Fruit fly (Drosophila melanogaster): ENCODE results near the gene ArfGAP3.
"Not testable (repeated sequence)": the region's sequence is repeated elsewhere in the genome, so short reads cannot be mapped to it uniquely, and the experiment has no call there.

Gene ArfGAP3

dm6 chr3L:22720694-22721270, 3.4 kb upstream of the ArfGAP3 start, which contains the start of gene mael:
Gene mael, plus strand, starts transcription at chr3L:22721203.
- not testable (repeated sequence) for TF ChIP-seq CG8478, CTCF (optimal IDR thresholded peaks at IDR 0.05)

- no peak for TF ChIP-seq CG8478 (optimal IDR thresholded peaks at IDR 0.05)
- peak; percentile 70 to 82 for TF ChIP-seq CTCF (optimal IDR thresholded peaks at IDR 0.05)
Measured at dm6 chr3L:22713605-22714004, 3.8 kb downstream of the ArfGAP3 start.

DNA sequence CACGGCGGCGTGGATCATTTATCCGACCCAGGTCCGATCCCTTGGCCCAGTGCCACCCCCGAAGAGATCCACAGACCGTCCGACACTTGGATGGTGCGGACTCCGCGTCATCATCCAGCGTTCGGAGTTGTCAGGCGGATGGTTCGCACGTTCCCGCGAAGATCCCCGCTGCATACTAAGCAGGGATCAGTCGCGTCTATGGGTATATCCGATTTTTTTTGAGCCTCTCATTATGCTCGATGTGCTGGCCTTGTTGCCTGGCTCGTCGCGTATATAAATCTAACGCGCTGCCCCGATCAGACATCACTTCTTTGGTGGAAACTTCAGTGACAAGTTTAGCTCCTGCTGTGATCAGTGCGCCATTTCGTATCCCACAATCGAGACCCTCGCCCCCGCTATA, 5.5 kb downstream of the ArfGAP3 start, which contains the start of gene CG11370:
CG11370 (plus strand) TSS at position 301 of the 400 bp plus-strand sequence.
- no peak for TF ChIP-seq CTCF (optimal IDR thresholded peaks at IDR 0.05)
- TF ChIP-seq CG8478 (optimal IDR thresholded peaks at IDR 0.05): no peak

DNA sequence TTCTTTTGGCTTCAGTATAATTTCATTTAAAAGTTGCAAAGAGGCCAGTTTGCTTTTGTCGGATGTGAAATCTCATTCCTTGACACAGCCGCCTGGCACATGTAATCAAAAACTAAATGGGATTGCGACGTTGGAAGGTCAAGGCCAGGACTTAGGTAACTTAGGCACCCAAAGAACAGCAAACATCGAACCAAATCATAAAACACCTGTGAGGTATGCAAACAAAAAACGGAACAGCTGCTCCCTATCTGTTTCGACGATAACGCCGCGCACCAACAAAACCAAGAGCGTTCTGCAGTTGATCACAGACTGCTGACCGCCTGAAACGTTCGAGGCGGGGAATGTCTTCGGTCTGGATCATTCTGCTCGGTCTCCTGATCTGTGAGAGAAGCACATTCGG, 18.2 kb downstream of the ArfGAP3 start, which contains the start of gene CG45116:
CG45116 (plus strand) TSS at position 301 of the 400 bp plus-strand sequence.
- no peak for TF ChIP-seq CG8478 (optimal IDR thresholded peaks at IDR 0.05)
- no peak for TF ChIP-seq CTCF (optimal IDR thresholded peaks at IDR 0.05)

DNA sequence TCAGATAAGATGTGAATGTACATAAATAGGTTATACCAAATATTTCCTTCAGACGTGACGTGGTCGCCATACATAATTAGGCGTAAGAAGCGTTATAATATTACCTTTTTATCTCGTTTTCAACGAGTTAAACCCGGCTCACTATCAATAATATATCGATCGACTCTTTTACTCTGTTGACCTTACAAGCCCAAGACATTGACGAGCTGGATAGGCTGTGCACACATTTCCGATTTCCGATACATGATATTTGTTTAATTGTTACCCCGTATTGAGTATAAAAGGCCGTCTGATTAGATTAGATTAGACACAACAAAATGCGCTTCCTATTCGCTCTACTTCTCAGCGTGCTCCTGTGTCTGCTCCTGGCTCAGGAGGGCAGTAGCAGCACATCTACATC, 20.4 kb downstream of the ArfGAP3 start, which contains the start of gene CG32453:
CG32453 (plus strand) TSS at position 301 of the 400 bp plus-strand sequence.
- TF ChIP-seq CG8478, CTCF (optimal IDR thresholded peaks at IDR 0.05): not testable (repeated sequence)

- TF ChIP-seq CG8478 (optimal IDR thresholded peaks at IDR 0.05) (no peak), CTCF (optimal IDR thresholded peaks at IDR 0.05) (no peak)
Measured at dm6 chr3L:22695653-22696052, 21.7 kb downstream of the ArfGAP3 start, which contains the start of gene CG14452. Gene CG14452, plus strand, starts transcription at chr3L:22695953.

DNA sequence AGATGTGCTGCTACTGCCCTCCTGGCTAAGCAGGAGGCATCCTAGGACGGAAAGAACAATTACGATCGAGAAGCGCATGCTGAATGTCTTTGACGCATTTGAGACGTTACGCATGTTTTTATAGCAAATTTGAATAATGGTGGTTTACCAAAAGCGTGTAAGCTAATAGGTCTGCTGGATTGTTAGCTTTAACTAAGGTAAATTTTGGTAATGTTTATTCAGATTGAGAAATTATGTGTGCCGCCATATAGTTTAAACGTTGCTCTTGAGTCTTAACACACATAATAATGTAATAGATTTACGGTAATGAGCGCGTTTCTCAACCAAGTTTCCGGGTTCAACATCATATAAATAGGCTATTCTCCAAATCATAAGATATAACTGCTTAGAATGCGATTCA, 23.7 kb downstream of the ArfGAP3 start, which contains the start of the genes CG12546 and CG14453:
CG12546 (minus strand) TSS at position 101 of the 400 bp plus-strand sequence.
CG14453 (plus strand) TSS at position 372 of the 400 bp plus-strand sequence.
- TF ChIP-seq CG8478 (optimal IDR thresholded peaks at IDR 0.05) (no peak), CTCF (optimal IDR thresholded peaks at IDR 0.05) (no peak)

- TF ChIP-seq CG8478, CTCF (optimal IDR thresholded peaks at IDR 0.05): not testable (repeated sequence)
Measured at dm6 chr3L:22692428-22692827, 24.9 kb downstream of the ArfGAP3 start, which contains the start of gene CG14454. Gene CG14454, minus strand, starts transcription at chr3L:22692528.

dm6 chr3L:22686987-22687386, 30.4 kb downstream of the ArfGAP3 start, which contains the start of the genes CG14455 and CG14456:
Gene CG14455, minus strand, starts transcription at chr3L:22687087.
Gene CG14456, plus strand, starts transcription at chr3L:22687222.
- TF ChIP-seq CG8478 (optimal IDR thresholded peaks at IDR 0.05): no peak
- no peak for TF ChIP-seq CTCF (optimal IDR thresholded peaks at IDR 0.05)

DNA sequence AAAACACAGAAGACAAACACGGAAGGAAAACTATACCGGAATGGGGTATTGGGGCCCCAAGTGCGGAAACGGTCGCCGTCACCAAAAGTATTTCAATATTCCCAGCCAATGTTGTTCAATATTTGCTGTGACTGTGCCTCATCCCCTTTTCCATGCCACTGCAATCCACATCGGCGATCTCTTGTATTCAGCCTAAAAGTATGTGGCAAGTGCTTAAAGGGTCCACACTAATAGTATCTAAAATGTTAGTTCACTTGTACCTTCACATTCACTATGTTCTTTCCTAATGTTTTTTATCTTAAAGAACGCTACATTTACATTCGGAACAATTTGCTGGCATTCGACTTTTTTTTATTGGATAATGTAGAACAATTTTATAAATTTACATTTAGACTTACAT, 36.4 kb downstream of the ArfGAP3 start:
- TF ChIP-seq CG8478 (optimal IDR thresholded peaks at IDR 0.05): no peak
- peak in 1 of 2 experiments; percentile 8 for TF ChIP-seq CTCF (optimal IDR thresholded peaks at IDR 0.05)

DNA sequence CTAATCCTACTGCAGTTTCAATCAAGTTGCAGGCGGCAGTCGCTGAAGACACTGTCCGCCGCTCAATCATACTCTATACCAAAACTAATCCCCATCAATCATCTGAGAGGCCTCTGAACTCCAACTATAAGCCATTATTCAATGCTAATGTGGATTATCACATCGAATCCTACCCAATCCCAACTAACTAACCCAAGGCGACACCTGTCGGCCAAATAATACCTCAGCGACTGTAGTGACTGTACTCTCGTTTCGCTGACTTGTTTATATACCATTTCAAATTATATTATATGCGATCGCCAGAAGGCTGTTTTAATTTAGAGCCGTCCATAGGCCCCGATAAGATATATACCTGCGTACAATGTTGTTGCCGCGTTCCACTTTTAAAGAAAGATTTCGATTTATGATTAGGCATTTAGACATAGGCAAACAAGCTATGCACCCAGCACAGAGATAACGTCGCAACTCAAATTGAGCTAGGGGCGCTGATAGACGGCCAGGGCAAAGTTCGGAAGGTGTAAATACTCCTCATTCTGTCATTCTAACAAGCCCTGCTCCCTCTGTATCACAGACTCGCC, 45.6 kb downstream of the ArfGAP3 start:
- TF ChIP-seq CG8478 (optimal IDR thresholded peaks at IDR 0.05) (no peak), CTCF (optimal IDR thresholded peaks at IDR 0.05) (peak; percentile 72 to 73)

dm6 chr3L:22670174-22670573, 47.2 kb downstream of the ArfGAP3 start:
- no peak for TF ChIP-seq CG8478 (optimal IDR thresholded peaks at IDR 0.05)
- TF ChIP-seq CTCF (optimal IDR thresholded peaks at IDR 0.05): no peak

DNA sequence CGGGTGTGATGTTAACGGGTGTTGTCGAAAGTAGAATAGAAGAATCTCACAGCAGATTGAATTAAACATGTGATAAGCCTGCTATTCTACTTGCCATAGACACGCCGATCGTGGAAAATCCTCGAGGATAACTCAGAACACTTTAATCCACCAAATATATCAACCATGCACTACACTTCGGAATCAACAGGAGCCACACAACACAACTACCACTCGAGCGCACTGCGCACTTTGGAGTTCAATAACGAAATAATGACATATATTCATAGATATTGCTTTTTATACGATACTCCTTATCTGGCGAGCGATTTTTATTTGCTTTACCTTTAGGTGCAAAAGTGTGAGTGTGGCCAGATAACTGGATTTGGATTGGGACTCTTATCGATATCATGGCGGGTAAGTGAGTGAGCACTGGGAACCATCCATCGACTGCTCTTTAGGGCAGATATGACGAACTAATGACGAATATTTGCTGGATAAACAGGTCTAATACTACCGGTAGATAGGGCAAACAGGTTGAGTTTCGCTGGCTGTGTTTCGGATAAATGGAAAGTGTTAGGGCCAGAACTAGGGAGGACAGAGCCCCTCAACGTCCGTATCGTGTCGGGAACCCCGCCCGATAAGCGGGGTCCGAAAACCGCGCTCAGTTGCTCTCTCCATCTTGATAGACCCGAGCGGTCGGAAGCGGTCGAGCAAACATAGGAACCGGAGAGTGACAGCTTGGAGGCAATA, 47.9 kb downstream of the ArfGAP3 start, which contains the start of gene Jhbp6:
Jhbp6 (plus strand) TSS at position 682 of the 732 bp plus-strand sequence.
- TF ChIP-seq CG8478 (optimal IDR thresholded peaks at IDR 0.05): no peak
- no peak for TF ChIP-seq CTCF (optimal IDR thresholded peaks at IDR 0.05)

- TF ChIP-seq CTCF (optimal IDR thresholded peaks at IDR 0.05): no peak
Measured at dm6 chr3L:22665110-22665509, 52.3 kb downstream of the ArfGAP3 start.
